Worm (Caenorhabditis elegans): ENCODE measurements around the gene rps-3.

rps-3 gene

ce11 chrIII:6158642-6159475 lies 47.7 kb upstream of the rps-3 start, which contains the start of gene nfm-1 (continued):
- TF ChIP-seq mdt-29 (GFP tag; IDR thresholded peaks at IDR 0.05): peak; percentile 79
- TF ChIP-seq lin-1 (GFP tag; IDR thresholded peaks at IDR 0.05): peak; percentile 78
- TF ChIP-seq saeg-2 (GFP tag; IDR thresholded peaks at IDR 0.05): peak; percentile 80
- no peak for TF ChIP-seq ZK337.2 (GFP tag; IDR thresholded peaks at IDR 0.05)
- TF ChIP-seq Y48G9A.11 (GFP tag; IDR thresholded peaks at IDR 0.05): peak; percentile 88
- no peak for TF ChIP-seq F37D6.2 (tag; optimal IDR thresholded peaks at IDR 0.05)
- no peak for TF ChIP-seq ceh-82 (tag; optimal IDR thresholded peaks at IDR 0.05)
- TF ChIP-seq F44E2.7 (GFP tag; IDR thresholded peaks at IDR 0.05): 0 out of 2 replicates have a peak, but pooled peaks have one; percentile 41
- TF ChIP-seq mep-1 (tag; optimal IDR thresholded peaks at IDR 0.05): peak; percentile 63
- TF ChIP-seq spr-3 (GFP tag; optimal IDR thresholded peaks at IDR 0.05): peak; percentile 69
- TF ChIP-seq zag-1 (tag; optimal IDR thresholded peaks at IDR 0.05): no peak
- no peak for TF ChIP-seq skn-1 (tag; optimal IDR thresholded peaks at IDR 0.05)
- TF ChIP-seq fkh-10 (GFP tag; optimal IDR thresholded peaks at IDR 0.05): peak; percentile 43
- 0 out of 2 replicates have a peak, but pooled peaks have one; percentile 52 for TF ChIP-seq daf-8 (GFP tag; IDR thresholded peaks at IDR 0.05)
- peak; percentile 5 to 63 for TF ChIP-seq daf-16 (GFP tag; optimal IDR thresholded peaks at IDR 0.05)
- peak; percentile 90 for TF ChIP-seq daf-16 (tag; optimal IDR thresholded peaks at IDR 0.05)
- TF ChIP-seq ama-1 (optimal IDR thresholded peaks at IDR 0.05): no peak
- TF ChIP-seq lim-7 (GFP tag; IDR thresholded peaks at IDR 0.05): peak; percentile 84
- peak; percentile 33 for TF ChIP-seq dpl-1 (GFP tag; optimal IDR thresholded peaks at IDR 0.05)
- peak; percentile 24 for TF ChIP-seq rbr-2 (tag; optimal IDR thresholded peaks at IDR 0.05)
- TF ChIP-seq set-16 (GFP tag; IDR thresholded peaks at IDR 0.05): no peak
- TF ChIP-seq ctbp-1 (GFP tag; IDR thresholded peaks at IDR 0.05): peak; percentile 82
- no peak for TF ChIP-seq aly-2 (tag; optimal IDR thresholded peaks at IDR 0.05)
- TF ChIP-seq unc-39 (tag; optimal IDR thresholded peaks at IDR 0.05): no peak
- TF ChIP-seq nhr-237 (tag; optimal IDR thresholded peaks at IDR 0.05): no peak
- no peak for TF ChIP-seq lin-15B (tag; optimal IDR thresholded peaks at IDR 0.05)
- no peak for TF ChIP-seq ces-1 (GFP tag; optimal IDR thresholded peaks at IDR 0.05)
- TF ChIP-seq php-3 (GFP tag; IDR thresholded peaks at IDR 0.05): peak; percentile 73
- peak; percentile 69; the same call in 1 of the 2 replicates for TF ChIP-seq zfp-3 (GFP tag; conservative IDR thresholded peaks at IDR 0.05)
- no peak for TF ChIP-seq F10B5.3 (tag; optimal IDR thresholded peaks at IDR 0.05)
- no peak for TF ChIP-seq lin-39 (tag; optimal IDR thresholded peaks at IDR 0.05)
- no peak for TF ChIP-seq ztf-11 (tag; optimal IDR thresholded peaks at IDR 0.05)

- TF ChIP-seq dmd-6 (GFP tag; IDR thresholded peaks at IDR 0.05): peak; percentile 75
- no peak for TF ChIP-seq nhr-237 (tag; optimal IDR thresholded peaks at IDR 0.05)
- TF ChIP-seq arid-1 (GFP tag; conservative IDR thresholded peaks at IDR 0.05): no peak
- TF ChIP-seq daf-12 (tag; optimal IDR thresholded peaks at IDR 0.05): no peak
- no peak for TF ChIP-seq aly-2 (tag; optimal IDR thresholded peaks at IDR 0.05)
These were observed 43.2 kb upstream of the rps-3 start for ce11 chrIII:6163381-6163780.

- TF ChIP-seq hlh-30 (tag; optimal IDR thresholded peaks at IDR 0.05; ENCODE audit: insufficient read depth) (peak; percentile 2), nhr-28 (tag; optimal IDR thresholded peaks at IDR 0.05) (peak; percentile 5), arid-1 (GFP tag; conservative IDR thresholded peaks at IDR 0.05) (0 out of 2 replicates have a peak, but pooled peaks have one; percentile 26), mxl-3 (GFP tag; optimal IDR thresholded peaks at IDR 0.05) (peak; percentile 20), lin-38 (GFP tag; IDR thresholded peaks at IDR 0.05) (0 out of 2 replicates have a peak, but pooled peaks have one; percentile 38), mes-2 (tag; optimal IDR thresholded peaks at IDR 0.05; ENCODE audit: poor library complexity, severe bottlenecking) (peak; percentile 28), aha-1 (tag) (peak; percentile 76), ceh-28 (tag; optimal IDR thresholded peaks at IDR 0.05) (peak; percentile 57), hif-1 (tag; optimal IDR thresholded peaks at IDR 0.05) (peak in 1 of 2 experiments; percentile 21), zfp-3 (GFP tag; conservative IDR thresholded peaks at IDR 0.05) (peak; percentile 51; the same call in 1 of the 2 replicates), mep-1 (tag; optimal IDR thresholded peaks at IDR 0.05) (peak; percentile 66), egl-27 (tag; optimal IDR thresholded peaks at IDR 0.05) (no peak), Y48G9A.11 (GFP tag; IDR thresholded peaks at IDR 0.05) (no peak), unc-39 (tag; optimal IDR thresholded peaks at IDR 0.05) (no peak), nhr-41 (GFP tag; IDR thresholded peaks at IDR 0.05) (no peak), zip-2 (tag; optimal IDR thresholded peaks at IDR 0.05) (no peak), daf-16 (GFP tag; optimal IDR thresholded peaks at IDR 0.05) (peak; percentile 5 to 46), daf-16 (tag; optimal IDR thresholded peaks at IDR 0.05) (peak; percentile 42)
These were observed 42.2 kb upstream of the rps-3 start, which contains the start of gene F42A10.9 for ce11 chrIII:6164253-6164971. TSS of gene F42A10.9 (plus strand) at chrIII:6164573.
